Fruit fly (Drosophila melanogaster): ENCODE measurements around the gene Toll-6.

Gene Toll-6

dm6 chr3L:15347695-15348465, 11.4 kb downstream of the Toll-6 start (continued):
- no peak for TF ChIP-seq Gug (GFP tag; IDR thresholded peaks at IDR 0.05)
- peak; percentile 83 for TF ChIP-seq D19A (tag; optimal IDR thresholded peaks at IDR 0.05)
- no peak for TF ChIP-seq so (GFP tag; IDR thresholded peaks at IDR 0.05)
- TF ChIP-seq CG32772 (GFP tag; IDR thresholded peaks at IDR 0.05) = 0 out of 2 replicates have a peak, but pooled peaks have one; percentile 29
- TF ChIP-seq B-H2 (GFP tag; optimal IDR thresholded peaks at IDR 0.05) = no peak
- TF ChIP-seq sna (GFP tag; IDR thresholded peaks at IDR 0.05; ENCODE audit: partially characterized antibody) = no peak
- no peak for TF ChIP-seq eyg (GFP tag; optimal IDR thresholded peaks at IDR 0.05)
- TF ChIP-seq fu2 (GFP tag; optimal IDR thresholded peaks at IDR 0.05) = no peak
- TF ChIP-seq Atf3 (GFP tag; optimal IDR thresholded peaks at IDR 0.05) = no peak
- TF ChIP-seq CG6765 (GFP tag; optimal IDR thresholded peaks at IDR 0.05) = peak; percentile 48
- TF ChIP-seq az2 (GFP tag; optimal IDR thresholded peaks at IDR 0.05) = peak; percentile 60
- TF ChIP-seq run (tag; optimal IDR thresholded peaks at IDR 0.05) = peak; percentile 36
- TF ChIP-seq sens-2 (GFP tag; IDR thresholded peaks at IDR 0.05) = no peak
- TF ChIP-seq Abd-B (GFP tag; optimal IDR thresholded peaks at IDR 0.05) = peak; percentile 16
- no peak for TF ChIP-seq usp (GFP tag; optimal IDR thresholded peaks at IDR 0.05)
- TF ChIP-seq Adf1 (GFP tag; IDR thresholded peaks at IDR 0.05) = no peak
- TF ChIP-seq Myb (GFP tag; optimal IDR thresholded peaks at IDR 0.05) = no peak
- no peak for TF ChIP-seq CG7786 (GFP tag; optimal IDR thresholded peaks at IDR 0.05)
- TF ChIP-seq CG2199 (GFP tag; IDR thresholded peaks at IDR 0.05) = no peak
- no peak for TF ChIP-seq CG9876 (GFP tag; optimal IDR thresholded peaks at IDR 0.05)
- TF ChIP-seq Fer1 (GFP tag; optimal IDR thresholded peaks at IDR 0.05) = peak; percentile 76
- TF ChIP-seq CTCF (GFP tag; optimal IDR thresholded peaks at IDR 0.05) = peak; percentile 5
- peak; percentile 72 for TF ChIP-seq sqz (GFP tag; optimal IDR thresholded peaks at IDR 0.05)
- no peak for TF ChIP-seq Mad (GFP tag; optimal IDR thresholded peaks at IDR 0.05)
- TF ChIP-seq CG30431 (GFP tag; optimal IDR thresholded peaks at IDR 0.05) = peak; percentile 50
- no peak for TF ChIP-seq pzg (GFP tag; optimal IDR thresholded peaks at IDR 0.05)
- TF ChIP-seq da (GFP tag; optimal IDR thresholded peaks at IDR 0.05) = no peak
- TF ChIP-seq CG17359 (tag; optimal IDR thresholded peaks at IDR 0.05) = peak; percentile 48
- peak; percentile 51 for TF ChIP-seq CG15011 (GFP tag; optimal IDR thresholded peaks at IDR 0.05)
- peak; percentile 75 for TF ChIP-seq CG16815 (GFP tag; optimal IDR thresholded peaks at IDR 0.05)
- peak; percentile 20 for TF ChIP-seq Kr (GFP tag; optimal IDR thresholded peaks at IDR 0.05)
- no peak for TF ChIP-seq dan (GFP tag; IDR thresholded peaks at IDR 0.05)
- no peak for TF ChIP-seq crc (GFP tag; optimal IDR thresholded peaks at IDR 0.05)
- TF ChIP-seq gcm2 (GFP tag; optimal IDR thresholded peaks at IDR 0.05) = no peak
- no peak for TF ChIP-seq HLH4C (GFP tag; IDR thresholded peaks at IDR 0.05; ENCODE audit: partially characterized antibody)
- peak; percentile 57 for TF ChIP-seq caup (GFP tag; optimal IDR thresholded peaks at IDR 0.05; ENCODE audit: severe bottlenecking)
- TF ChIP-seq CG4282 (GFP tag; optimal IDR thresholded peaks at IDR 0.05) = no peak
- TF ChIP-seq Ets97D (GFP tag; optimal IDR thresholded peaks at IDR 0.05) = no peak
- TF ChIP-seq CG1603 (tag; optimal IDR thresholded peaks at IDR 0.05) = peak; percentile 23
- TF ChIP-seq en (GFP tag; optimal IDR thresholded peaks at IDR 0.05) = no peak
- peak; percentile 59 for TF ChIP-seq tin (GFP tag; optimal IDR thresholded peaks at IDR 0.05)
- TF ChIP-seq CG9437 (GFP tag; optimal IDR thresholded peaks at IDR 0.05) = peak; percentile 67
- TF ChIP-seq HmgD (GFP tag; optimal IDR thresholded peaks at IDR 0.05) = no peak
- TF ChIP-seq Sox102F (GFP tag; optimal IDR thresholded peaks at IDR 0.05) = peak; percentile 55
- no peak for TF ChIP-seq CG34224 (GFP tag; IDR thresholded peaks at IDR 0.05; ENCODE audit: partially characterized antibody)
- no peak for TF ChIP-seq CG15479 (GFP tag; optimal IDR thresholded peaks at IDR 0.05)
- no peak for TF ChIP-seq z (GFP tag; IDR thresholded peaks at IDR 0.05)
- TF ChIP-seq CG2875 (GFP tag; optimal IDR thresholded peaks at IDR 0.05) = peak; percentile 44
- peak; percentile 54 for TF ChIP-seq CG1602 (GFP tag; optimal IDR thresholded peaks at IDR 0.05)
- TF ChIP-seq CG14050 (GFP tag; IDR thresholded peaks at IDR 0.05) = no peak
- peak; percentile 79 for TF ChIP-seq dmrt99B (tag; optimal IDR thresholded peaks at IDR 0.05)

Data from whole organism, embryonic.